Fruit fly (Drosophila melanogaster) whole organism, embryonic: Measurements from ENCODE around the gene trbl.

ENCODE experiments used
- ATbp ChIP-seq: fragments of 200-800 bp; sonication (Bioruptor generic); optimal IDR thresholded peaks from 2 replicates; lab custom pipeline; 2017; ENCODE audit warnings: missing biosample characterization, mild to moderate bottlenecking, missing genetic modification characterization, missing genetic modification reagents
- CG10565 ChIP-seq: fragments of 200-800 bp; sonication (Bioruptor generic); optimal IDR thresholded peaks from 3 replicates; lab custom pipeline; 2016; ENCODE audit warnings: missing biosample characterization, mild to moderate bottlenecking, missing genetic modification characterization
- CG11085 ChIP-seq: fragments of 200-800 bp; sonication (Bioruptor generic); IDR thresholded peaks from 2 replicates; pipeline ENCODE4 v1.3.6; 2022; ENCODE audit warnings: missing biosample characterization, missing genetic modification characterization
- CG11695 ChIP-seq: fragments of 200-800 bp; sonication (Bioruptor generic); IDR thresholded peaks from 3 replicates; pipeline ENCODE4 v1.3.6; 2022; ENCODE audit warnings: missing biosample characterization, missing genetic modification characterization
- CG11723 ChIP-seq: fragments of 200-800 bp; sonication (Bioruptor generic); optimal IDR thresholded peaks from 2 replicates; lab custom pipeline; 2017; ENCODE audit warnings: missing biosample characterization, mild to moderate bottlenecking, missing genetic modification characterization
- CG12299 ChIP-seq: fragments of 200-800 bp; sonication (Bioruptor generic); optimal IDR thresholded peaks from 2 replicates; lab custom pipeline; 2018; ENCODE audit warnings: missing biosample characterization, mild to moderate bottlenecking, missing genetic modification characterization
- CG12659 ChIP-seq: fragments of 200-800 bp; sonication (Bioruptor generic); optimal IDR thresholded peaks from 3 replicates; lab custom pipeline; 2017; ENCODE audit warnings: mild to moderate bottlenecking, missing biosample characterization, missing genetic modification reagents, missing genetic modification characterization
- CG14710 ChIP-seq: fragments of 200-800 bp; sonication (Bioruptor generic); optimal IDR thresholded peaks from 3 replicates; lab custom pipeline; 2019; ENCODE audit warnings: missing biosample characterization, mild to moderate bottlenecking, missing genetic modification characterization, moderate library complexity
- CG14860 ChIP-seq: fragments of 200-800 bp; sonication (Bioruptor generic); IDR thresholded peaks from 3 replicates; pipeline ENCODE4 v1.3.6; 2022; ENCODE audit warnings: missing biosample characterization, missing genetic modification characterization; ENCODE audit not compliant: partially characterized antibody
- CG15269 ChIP-seq: fragments of 200-800 bp; sonication (Bioruptor generic); optimal IDR thresholded peaks from 2 replicates; lab custom pipeline; 2018; ENCODE audit warnings: missing biosample characterization, mild to moderate bottlenecking, missing genetic modification characterization, moderate library complexity
- CG15479 ChIP-seq: fragments of 200-800 bp; sonication (Bioruptor generic); optimal IDR thresholded peaks from 3 replicates; lab custom pipeline; 2019; ENCODE audit warnings: missing biosample characterization, mild to moderate bottlenecking, missing genetic modification characterization, moderate library complexity
- CG17186 ChIP-seq: fragments of 200-800 bp; sonication (Bioruptor generic); optimal IDR thresholded peaks from 3 replicates; lab custom pipeline; 2017; ENCODE audit warnings: missing biosample characterization, missing genetic modification reagents, missing genetic modification characterization
- CG30403 ChIP-seq: fragments of 200-800 bp; sonication (Bioruptor generic); optimal IDR thresholded peaks from 3 replicates; lab custom pipeline; 2016; ENCODE audit warnings: missing biosample characterization, missing genetic modification characterization
- CG30431 ChIP-seq: fragments of 200-800 bp; sonication (Bioruptor generic); optimal IDR thresholded peaks from 2 replicates; lab custom pipeline; 2017; ENCODE audit warnings: missing biosample characterization, missing genetic modification characterization
- CG32767 ChIP-seq: fragments of 200-800 bp; sonication (Bioruptor generic); IDR thresholded peaks from 2 replicates; pipeline ENCODE4 v1.3.6; 2022; ENCODE audit warnings: missing biosample characterization, missing genetic modification characterization
- CG33213 ChIP-seq: fragments of 200-800 bp; sonication (Bioruptor generic); optimal IDR thresholded peaks from 3 replicates; lab custom pipeline; 2016; ENCODE audit warnings: missing biosample characterization, missing genetic modification characterization
- CG4360 ChIP-seq: fragments of 200-800 bp; sonication (Bioruptor generic); IDR thresholded peaks from 2 replicates; pipeline ENCODE4 v1.3.6; 2022; ENCODE audit warnings: missing biosample characterization, missing genetic modification characterization
- CG43689 ChIP-seq: fragments of 200-800 bp; sonication (Bioruptor generic); IDR thresholded peaks from 2 replicates; pipeline ENCODE4 v1.3.6; 2022; ENCODE audit warnings: missing biosample characterization, missing genetic modification characterization
- CG4404 ChIP-seq: fragments of 200-800 bp; sonication (Bioruptor generic); IDR thresholded peaks from 2 replicates; pipeline ENCODE4 v1.3.6; 2022; ENCODE audit warnings: missing biosample characterization, missing genetic modification characterization
- CG4617 ChIP-seq: fragments of 200-800 bp; sonication (Bioruptor generic); optimal IDR thresholded peaks from 3 replicates; lab custom pipeline; 2016; ENCODE audit warnings: missing biosample characterization, missing genetic modification characterization, borderline replicate concordance
- CG7839 ChIP-seq: fragments of 200-800 bp; sonication (Bioruptor generic); optimal IDR thresholded peaks from 3 replicates; lab custom pipeline; 2018; ENCODE audit warnings: missing biosample characterization, mild to moderate bottlenecking, missing genetic modification characterization, moderate library complexity
- CG8089 ChIP-seq: fragments of 200-800 bp; sonication (Bioruptor generic); optimal IDR thresholded peaks from 3 replicates; lab custom pipeline; 2016; ENCODE audit warnings: missing biosample characterization, missing genetic modification characterization
- Camta ChIP-seq: fragments of 200-800 bp; sonication (Bioruptor generic); optimal IDR thresholded peaks from 2 replicates; lab custom pipeline; 2016; ENCODE audit warnings: missing biosample characterization, missing genetic modification characterization
- Dad ChIP-seq: fragments of 200-800 bp; sonication (Bioruptor generic); optimal IDR thresholded peaks from 3 replicates; lab custom pipeline; 2016; ENCODE audit warnings: missing biosample characterization, missing genetic modification characterization
- Dfd ChIP-seq, 2 experiments: fragments of >200 bp; optimal IDR thresholded peaks; 2 replicates each; lab custom pipeline; 2017; ENCODE audit warnings: missing biosample characterization in 2 of 2, missing genetic modification characterization in 2 of 2
- Dip2 ChIP-seq: fragments of 200-800 bp; sonication (Bioruptor generic); IDR thresholded peaks from 2 replicates; pipeline ENCODE4 v1.3.6; 2022; ENCODE audit warnings: missing biosample characterization, missing genetic modification characterization
- Dref ChIP-seq: fragments of 200-800 bp; sonication (Bioruptor generic); IDR thresholded peaks from 2 replicates; pipeline ENCODE4 v1.3.6; 2022; ENCODE audit warnings: missing biosample characterization, missing genetic modification characterization
- Ets65A ChIP-seq: fragments of 200-800 bp; sonication (Bioruptor generic); peaks from one replicate; lab custom pipeline; 2016; ENCODE audit warnings: missing biosample characterization, missing genetic modification characterization
- HmgZ ChIP-seq: fragments of 200-800 bp; sonication (Bioruptor generic); optimal IDR thresholded peaks from 2 replicates; lab custom pipeline; 2018; ENCODE audit warnings: missing biosample characterization, mild to moderate bottlenecking, missing genetic modification characterization
- Lhr ChIP-seq: fragments of 200-800 bp; sonication (Bioruptor generic); optimal IDR thresholded peaks from 3 replicates; lab custom pipeline; 2017; ENCODE audit warnings: mild to moderate bottlenecking, missing biosample characterization, missing genetic modification reagents, missing genetic modification characterization
- Mrtf ChIP-seq: fragments of 200-800 bp; sonication (Bioruptor generic); IDR thresholded peaks from 3 replicates; pipeline ENCODE4 v1.3.6; 2022; ENCODE audit warnings: missing biosample characterization, missing genetic modification characterization
- Neu2 ChIP-seq: fragments of 200-800 bp; sonication (Bioruptor generic); optimal IDR thresholded peaks from 3 replicates; lab custom pipeline; 2016; ENCODE audit warnings: missing biosample characterization, missing genetic modification characterization, borderline replicate concordance
- Nf-YA ChIP-seq: fragments of 200-800 bp; sonication (Bioruptor generic); IDR thresholded peaks from 2 replicates; pipeline ENCODE4 v1.3.6; 2022; ENCODE audit warnings: missing biosample characterization, missing genetic modification characterization
- Ptx1 ChIP-seq: fragments of 200-800 bp; sonication (Bioruptor generic); IDR thresholded peaks from 2 replicates; pipeline ENCODE4 v1.3.6; 2022; ENCODE audit warnings: missing biosample characterization, missing genetic modification characterization
- bbx ChIP-seq: fragments of 200-800 bp; sonication (Bioruptor generic); IDR thresholded peaks from 2 replicates; pipeline ENCODE4 v1.3.6; 2022; ENCODE audit warnings: missing biosample characterization, missing genetic modification characterization; ENCODE audit not compliant: partially characterized antibody
- caup ChIP-seq: fragments of 200-800 bp; sonication (Bioruptor generic); optimal IDR thresholded peaks from 3 replicates; lab custom pipeline; 2017; ENCODE audit warnings: missing biosample characterization, mild to moderate bottlenecking, missing genetic modification characterization, moderate library complexity; ENCODE audit not compliant: severe bottlenecking
- corto ChIP-seq: fragments of 200-800 bp; sonication (Bioruptor generic); optimal IDR thresholded peaks from 2 replicates; lab custom pipeline; 2016; ENCODE audit warnings: missing biosample characterization, mild to moderate bottlenecking, missing genetic modification characterization, moderate library complexity
- dan ChIP-seq: fragments of 200-800 bp; sonication (Bioruptor generic); IDR thresholded peaks from 2 replicates; pipeline ENCODE4 v1.3.6; 2022; ENCODE audit warnings: missing biosample characterization, missing genetic modification characterization
- dimm ChIP-seq: fragments of 200-800 bp; sonication (Bioruptor generic); IDR thresholded peaks from 2 replicates; pipeline ENCODE4 v1.3.6; 2022; ENCODE audit warnings: missing biosample characterization, missing genetic modification characterization
- dysf ChIP-seq: fragments of 200-800 bp; sonication (Bioruptor generic); IDR thresholded peaks from 3 replicates; pipeline ENCODE4 v1.3.6; 2022; ENCODE audit warnings: missing biosample characterization, missing genetic modification characterization
- gce ChIP-seq: fragments of 200-800 bp; sonication (Bioruptor generic); IDR thresholded peaks from 3 replicates; pipeline ENCODE4 v1.3.6; 2022; ENCODE audit warnings: missing biosample characterization, missing genetic modification characterization
- hth ChIP-seq: fragments of >200 bp; optimal IDR thresholded peaks from 2 replicates; lab custom pipeline; 2017; ENCODE audit warnings: inconsistent platforms
- maf-S ChIP-seq: fragments of 200-800 bp; sonication (Bioruptor generic); optimal IDR thresholded peaks from 2 replicates; lab custom pipeline; 2016; ENCODE audit warnings: missing biosample characterization, missing genetic modification characterization
- mirr ChIP-seq: fragments of 200-800 bp; sonication (Bioruptor generic); optimal IDR thresholded peaks from 3 replicates; lab custom pipeline; 2018; ENCODE audit warnings: missing biosample characterization, mild to moderate bottlenecking, missing genetic modification characterization
- odd ChIP-seq: fragments of 200-800 bp; sonication (Bioruptor generic); optimal IDR thresholded peaks from 2 replicates; lab custom pipeline; 2017; ENCODE audit warnings: missing biosample characterization, mild to moderate bottlenecking, missing genetic modification characterization
- prd ChIP-seq, 3 experiments: fragments of >200 bp in 2 of 3; fragments of 200-800 bp in 1 of 3; sonication (Bioruptor generic) in 1 of 3; optimal IDR thresholded peaks in 2 of 3; IDR thresholded peaks in 1 of 3; 2 replicates in 2 of 3; 3 replicates in 1 of 3; pipeline versions ENCODE4 v1.3.6 to Lab custom; 2017 to 2022; ENCODE audit warnings: missing biosample characterization in 1 of 3, missing genetic modification characterization in 1 of 3
- ttk ChIP-seq: fragments of 200-800 bp; sonication (Bioruptor generic); IDR thresholded peaks from 2 replicates; pipeline ENCODE4 v2.1.2; 2022; ENCODE audit warnings: missing biosample characterization, missing genetic modification characterization
- wdn ChIP-seq: fragments of 200-800 bp; sonication (Bioruptor generic); IDR thresholded peaks from 2 replicates; pipeline ENCODE4 v1.3.6; 2022; ENCODE audit warnings: missing biosample characterization, missing genetic modification characterization

trbl gene

DNA sequence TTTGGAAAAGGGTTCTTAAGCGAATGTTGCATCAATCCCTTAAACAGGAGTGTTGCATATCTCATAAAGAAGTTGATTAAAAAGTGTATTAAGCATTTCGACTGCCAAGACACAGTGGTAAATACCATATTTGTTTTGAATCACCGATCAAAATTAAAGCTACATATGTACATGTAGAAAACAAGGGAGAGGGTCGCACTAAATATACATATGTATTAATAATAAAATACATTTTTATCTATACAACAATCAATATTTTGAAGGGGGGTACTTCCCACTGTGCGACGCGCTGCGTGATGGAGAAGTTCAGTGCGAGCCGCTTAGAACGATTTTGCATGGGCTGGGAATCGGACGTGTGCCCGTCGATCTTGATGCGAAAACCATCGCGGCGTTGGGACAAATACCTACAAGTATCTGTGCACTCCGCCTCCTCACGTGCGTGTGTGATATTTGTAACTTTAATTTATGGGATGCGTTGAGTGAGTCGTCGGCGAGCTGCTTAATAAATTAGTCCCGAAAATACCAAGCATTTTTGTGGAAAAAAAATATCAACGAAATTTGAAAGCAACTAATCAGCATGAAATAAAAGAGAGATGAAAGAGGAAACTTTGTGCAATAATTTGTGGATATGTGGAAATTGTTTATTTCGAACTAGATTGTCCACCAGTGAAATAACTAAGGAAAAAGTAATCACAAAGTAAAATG, 43.6 kb upstream of the trbl start (continued):
- TF ChIP-seq hth (lab: Kevin White, UChicago) (no peak), CG15269 (tag; lab: Kevin White, UChicago) (peak; percentile 89), CG4360 (peak; percentile 52), gce (GFP tag; lab: Robert Waterston, UW) (peak; percentile 91), CG30431 (GFP tag; lab: Kevin White, UChicago) (peak; percentile 65), Ets65A (GFP tag; lab: Kevin White, UChicago) (peak; percentile 83), CG43689 (GFP tag; lab: Robert Waterston, UW) (peak; percentile 76), CG32767 (GFP tag; lab: Robert Waterston, UW) (peak; percentile 88), HmgZ (peak; percentile 74), CG11085 (GFP tag; lab: Robert Waterston, UW) (peak; percentile 73), CG10565 (peak; percentile 23), wdn (peak; percentile 81), CG33213 (GFP tag; lab: Kevin White, UChicago) (no peak), bbx (0 out of 2 replicates have a peak, but pooled peaks have one; percentile 32), mirr (no peak), CG14710 (peak; percentile 70), CG4404 (GFP tag; lab: Robert Waterston, UW) (peak; percentile 82), ATbp (GFP tag; lab: Kevin White, UChicago) (peak; percentile 83), Camta (GFP tag; lab: Kevin White, UChicago) (peak; percentile 40), dan (0 out of 2 replicates have a peak, but pooled peaks have one; percentile 42), Dref (0 out of 2 replicates have a peak, but pooled peaks have one; percentile 36), Nf-YA (GFP tag; lab: Robert Waterston, UW) (peak; percentile 89), CG12659 (GFP tag; lab: Kevin White, UChicago) (peak; percentile 88), Mrtf (peak; percentile 84), Dad (GFP tag; lab: Kevin White, UChicago) (peak; percentile 42), odd (peak; percentile 74), CG14860 (0 out of 3 replicates have a peak, but pooled peaks have one; percentile 20), CG7839 (peak; percentile 90), CG11695 (GFP tag; lab: Robert Waterston, UW) (peak; percentile 94), Dip2 (GFP tag; lab: Robert Waterston, UW) (peak; percentile 30; the same call in 1 of the 2 replicates), prd (optimal IDR thresholded peaks at IDR 0.05; lab: Kevin White, UChicago) (no peak), prd (GFP tag; IDR thresholded peaks at IDR 0.05; lab: Robert Waterston, UW) (peak; percentile 94), CG8089 (GFP tag; lab: Kevin White, UChicago) (no peak), Ptx1 (GFP tag; lab: Robert Waterston, UW) (peak; percentile 93), CG17186 (peak; percentile 32), CG4617 (GFP tag; lab: Kevin White, UChicago) (peak; percentile 22), Dfd (GFP tag; optimal IDR thresholded peaks at IDR 0.05; lab: Kevin White, UChicago) (no peak), caup (GFP tag; lab: Kevin White, UChicago) (peak; percentile 84), corto (GFP tag; lab: Kevin White, UChicago) (peak; percentile 74), CG11723 (GFP tag; lab: Kevin White, UChicago) (peak; percentile 54), dysf (GFP tag; lab: Robert Waterston, UW) (peak; percentile 93), CG30403 (peak; percentile 86), ttk (peak; percentile 87), CG12299 (tag; lab: Kevin White, UChicago) (peak; percentile 40), dimm (peak; percentile 66; the same call in 1 of the 2 replicates), Neu2 (GFP tag; lab: Kevin White, UChicago) (no peak), maf-S (GFP tag; lab: Kevin White, UChicago) (peak; percentile 9), CG15479 (GFP tag; lab: Kevin White, UChicago) (no peak), Lhr (GFP tag; lab: Kevin White, UChicago) (peak; percentile 51)
